Comparison of ENCODE assay signal across 1 fruit fly cellular context in genomic region chr3R:13992126-13992535, dm6.
TF ChIP-seq lines count a peak whose summit lies in the region.

No protein-coding gene starts in this region.

TF ChIP-seq in whole organism, embryonic, 481 proteins besides CTCF, POLR2A, EP300 and RAD21 (continued from another document):
- TF ChIP-seq al (GFP tag; IDR thresholded peaks at IDR 0.05; lab: Robert Waterston, UW), result no peak
- TF ChIP-seq zf30C (GFP tag; optimal IDR thresholded peaks at IDR 0.05; lab: Kevin White, UChicago), result no peak
- TF ChIP-seq pros (GFP tag; optimal IDR thresholded peaks at IDR 0.05; lab: Kevin White, UChicago), result peak; percentile 93
- TF ChIP-seq Adf1 (GFP tag; IDR thresholded peaks at IDR 0.05; lab: Robert Waterston, UW), result peak; percentile 51; the same call in 1 of the 2 replicates
- TF ChIP-seq CG2875 (GFP tag; optimal IDR thresholded peaks at IDR 0.05; lab: Kevin White, UChicago), result no peak
- TF ChIP-seq lola (GFP tag; optimal IDR thresholded peaks at IDR 0.05; lab: Kevin White, UChicago), result no peak
- TF ChIP-seq HHEX (GFP tag; optimal IDR thresholded peaks at IDR 0.05; lab: Kevin White, UChicago), result no peak
- TF ChIP-seq stc (GFP tag; IDR thresholded peaks at IDR 0.05; lab: Robert Waterston, UW), result no peak
- peak; percentile 52 for TF ChIP-seq Deaf1 (tag; optimal IDR thresholded peaks at IDR 0.05; lab: Kevin White, UChicago)
